Worm (Caenorhabditis elegans) whole organism, L2 larva: ENCODE measurements around the gene T23G5.3.

Experiments
- C34F6.9 ChIP-seq: fragments of 150-350 bp; optimal IDR thresholded peaks from 2 replicates; lab custom pipeline; 2014; ENCODE audit warnings: missing biosample characterization, missing genetic modification characterization
- F13H6.1 ChIP-seq: sonication (generic microtip); optimal IDR thresholded peaks from 2 replicates; lab custom pipeline; 2016; ENCODE audit warnings: missing genetic modification characterization, missing compliant biosample characterization
- R02D3.7 ChIP-seq: fragments of 150-350 bp; optimal IDR thresholded peaks from 2 replicates; lab custom pipeline; 2014; ENCODE audit warnings: missing biosample characterization, missing genetic modification characterization
- Y55F3AM.14 ChIP-seq: fragments of 200-800 bp; sonication (Bioruptor generic); optimal IDR thresholded peaks from 2 replicates; lab custom pipeline; 2018; ENCODE audit warnings: mild to moderate bottlenecking, missing genetic modification characterization, missing compliant biosample characterization
- ZK546.5 ChIP-seq: sonication (generic microtip); optimal IDR thresholded peaks from 2 replicates; lab custom pipeline; 2017; ENCODE audit warnings: missing biosample characterization, missing genetic modification characterization
- alr-1 ChIP-seq: fragments of 150-350 bp; optimal IDR thresholded peaks from 2 replicates; lab custom pipeline; 2014; ENCODE audit warnings: missing biosample characterization, missing genetic modification characterization
- aly-2 ChIP-seq: fragments of 150-350 bp; optimal IDR thresholded peaks from 2 replicates; lab custom pipeline; 2014; ENCODE audit warnings: missing biosample characterization, missing genetic modification characterization
- ama-1 ChIP-seq: fragments of 150-350 bp; optimal IDR thresholded peaks from 2 replicates; lab custom pipeline; 2018; ENCODE audit warnings: inconsistent platforms
- blmp-1 ChIP-seq: sonication (generic microtip); optimal IDR thresholded peaks from 2 replicates; lab custom pipeline; 2017; ENCODE audit warnings: missing genetic modification characterization, mild to moderate bottlenecking, missing compliant biosample characterization, antibody characterized with exemption, moderate library complexity; ENCODE audit not compliant: insufficient read depth
- ceh-16 ChIP-seq: fragments of 150-350 bp; optimal IDR thresholded peaks from 2 replicates; lab custom pipeline; 2014; ENCODE audit warnings: missing biosample characterization, missing genetic modification characterization
- ceh-82 ChIP-seq: fragments of 150-350 bp; optimal IDR thresholded peaks from 2 replicates; lab custom pipeline; 2014; ENCODE audit warnings: missing biosample characterization, missing genetic modification characterization
- crh-2 ChIP-seq: sonication (generic microtip); optimal IDR thresholded peaks from 2 replicates; lab custom pipeline; 2017; ENCODE audit warnings: missing biosample characterization, missing genetic modification characterization
- egl-27 ChIP-seq: sonication (generic microtip); optimal IDR thresholded peaks from 3 replicates; lab custom pipeline; 2017; ENCODE audit warnings: missing biosample characterization, missing genetic modification reagents, missing genetic modification characterization
- fos-1 ChIP-seq: fragments of 150-350 bp; optimal IDR thresholded peaks from 2 replicates; lab custom pipeline; 2014; ENCODE audit warnings: missing biosample characterization, missing genetic modification characterization
- gmeb-1 ChIP-seq: fragments of 150-350 bp; optimal IDR thresholded peaks from 2 replicates; lab custom pipeline; 2014; ENCODE audit warnings: missing biosample characterization, missing genetic modification characterization
- lin-11 ChIP-seq: fragments of 150-350 bp; sonication (generic microtip); optimal IDR thresholded peaks from 2 replicates; lab custom pipeline; 2014; ENCODE audit warnings: missing biosample characterization, missing genetic modification characterization, inconsistent platforms, mixed read lengths
- lin-13 ChIP-seq: fragments of 150-350 bp; optimal IDR thresholded peaks from 2 replicates; lab custom pipeline; 2014; ENCODE audit warnings: missing biosample characterization, missing genetic modification reagents, missing genetic modification characterization
- lin-39 ChIP-seq: fragments of 150-350 bp; optimal IDR thresholded peaks from 2 replicates; lab custom pipeline; 2014; ENCODE audit warnings: missing biosample characterization, missing genetic modification reagents, missing genetic modification characterization
- lsy-2 ChIP-seq, 2 experiments: fragments of 150-350 bp in 1 of 2; sonication (generic microtip) in 1 of 2; optimal IDR thresholded peaks; 2 replicates each; lab custom pipeline; 2014 to 2017; ENCODE audit warnings: missing biosample characterization in 2 of 2, missing genetic modification characterization in 2 of 2
- mab-5 ChIP-seq: fragments of 150-350 bp; optimal IDR thresholded peaks from 2 replicates; lab custom pipeline; 2014; ENCODE audit warnings: missing biosample characterization, missing genetic modification characterization
- mbf-1 ChIP-seq: sonication (generic microtip); optimal IDR thresholded peaks from 2 replicates; lab custom pipeline; 2017; ENCODE audit warnings: missing biosample characterization, missing genetic modification characterization
- mdl-1 ChIP-seq, 2 experiments: fragments of 150-350 bp in 1 of 2; sonication (generic microtip) in 1 of 2; optimal IDR thresholded peaks; 2 replicates each; lab custom pipeline; 2017; ENCODE audit warnings: missing biosample characterization in 2 of 2, missing genetic modification characterization in 2 of 2
- nhr-10 ChIP-seq: sonication (generic microtip); optimal IDR thresholded peaks from 2 replicates; lab custom pipeline; 2017; ENCODE audit warnings: missing biosample characterization, missing genetic modification characterization
- nhr-12 ChIP-seq: fragments of 150-350 bp; optimal IDR thresholded peaks from 2 replicates; lab custom pipeline; 2014; ENCODE audit warnings: missing biosample characterization, missing genetic modification characterization
- nhr-129 ChIP-seq: fragments of 150-350 bp; optimal IDR thresholded peaks from 2 replicates; lab custom pipeline; 2014; ENCODE audit warnings: missing biosample characterization, missing genetic modification characterization
- nhr-23 ChIP-seq: fragments of 150-350 bp; optimal IDR thresholded peaks from 2 replicates; lab custom pipeline; 2014; ENCODE audit warnings: missing biosample characterization, missing genetic modification reagents, missing genetic modification characterization
- nhr-6 ChIP-seq: fragments of 150-350 bp; optimal IDR thresholded peaks from 2 replicates; lab custom pipeline; 2014; ENCODE audit warnings: missing biosample characterization, missing genetic modification characterization
- peb-1 ChIP-seq: fragments of 150-350 bp; optimal IDR thresholded peaks from 2 replicates; lab custom pipeline; 2014; ENCODE audit warnings: missing biosample characterization, missing genetic modification characterization
- sem-4 ChIP-seq: fragments of 150-350 bp; optimal IDR thresholded peaks from 2 replicates; lab custom pipeline; 2014; ENCODE audit warnings: missing biosample characterization, missing genetic modification reagents, missing genetic modification characterization
- skn-1 ChIP-seq: sonication (generic microtip); optimal IDR thresholded peaks from 2 replicates; lab custom pipeline; 2017; ENCODE audit warnings: missing biosample characterization, missing genetic modification characterization
- sma-3 ChIP-seq: sonication (generic microtip); optimal IDR thresholded peaks from 2 replicates; lab custom pipeline; 2016; ENCODE audit warnings: missing genetic modification reagents, missing genetic modification characterization, missing compliant biosample characterization
- sma-9 ChIP-seq, 2 experiments: fragments of 150-350 bp in 1 of 2; sonication (generic microtip) in 1 of 2; optimal IDR thresholded peaks; 2 replicates each; lab custom pipeline; 2014 to 2016; ENCODE audit warnings: missing genetic modification characterization in 2 of 2, mild to moderate bottlenecking in 1 of 2, missing biosample characterization in 1 of 2, missing compliant biosample characterization in 1 of 2, missing genetic modification reagents in 1 of 2, moderate library complexity in 1 of 2
- unc-39 ChIP-seq: fragments of 150-350 bp; optimal IDR thresholded peaks from 2 replicates; lab custom pipeline; 2014; ENCODE audit warnings: missing biosample characterization, missing genetic modification characterization
- unc-55 ChIP-seq: fragments of 150-350 bp; sonication (generic microtip); optimal IDR thresholded peaks from 3 replicates; lab custom pipeline; 2014; ENCODE audit warnings: missing biosample characterization, missing genetic modification reagents, missing genetic modification characterization
- unc-62 ChIP-seq: fragments of 150-350 bp; optimal IDR thresholded peaks from 2 replicates; lab custom pipeline; 2014; ENCODE audit warnings: missing biosample characterization, missing genetic modification reagents, missing genetic modification characterization
- ztf-1 ChIP-seq: fragments of 200-800 bp; sonication (Bioruptor generic); conservative IDR thresholded peaks from 2 replicates; pipeline ENCODE4 v1.3.6; 2022; ENCODE audit warnings: missing genetic modification characterization, missing compliant biosample characterization
- ztf-11 ChIP-seq: sonication (generic microtip); optimal IDR thresholded peaks from 2 replicates; lab custom pipeline; 2017; ENCODE audit warnings: missing biosample characterization, missing genetic modification characterization
- ztf-4 ChIP-seq: fragments of 150-350 bp; optimal IDR thresholded peaks from 2 replicates; lab custom pipeline; 2014; ENCODE audit warnings: missing biosample characterization, missing genetic modification characterization

Gene T23G5.3

DNA sequence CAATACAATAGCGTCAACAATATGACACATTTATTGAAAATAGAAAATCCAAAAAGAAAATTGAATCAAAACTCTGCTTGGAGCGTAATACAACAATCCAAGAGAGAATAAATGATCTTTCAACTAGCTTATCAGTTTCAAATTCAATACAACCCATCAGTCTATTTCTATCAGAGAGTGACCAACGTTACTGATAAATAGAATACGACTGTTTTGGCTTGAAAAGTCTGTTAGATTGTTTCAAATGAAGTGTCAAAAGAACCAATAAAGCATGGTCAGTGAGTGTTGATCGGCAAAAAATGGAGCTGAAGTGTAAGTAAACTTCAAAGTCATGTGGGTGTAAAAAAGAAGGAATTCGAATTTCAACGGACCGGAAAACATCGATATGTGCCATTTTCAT lies 6.6 kb upstream of the T23G5.3 start:
- TF ChIP-seq alr-1 (tag; lab: Kevin White, UChicago): no peak
- peak; percentile 15 for TF ChIP-seq fos-1 (tag; lab: Kevin White, UChicago)
- peak; percentile 9 for TF ChIP-seq crh-2 (tag; lab: Kevin White, UChicago)
- no peak for TF ChIP-seq ceh-82 (tag; lab: Kevin White, UChicago)
- no peak for TF ChIP-seq blmp-1 (tag; lab: Kevin White, UChicago)

DNA sequence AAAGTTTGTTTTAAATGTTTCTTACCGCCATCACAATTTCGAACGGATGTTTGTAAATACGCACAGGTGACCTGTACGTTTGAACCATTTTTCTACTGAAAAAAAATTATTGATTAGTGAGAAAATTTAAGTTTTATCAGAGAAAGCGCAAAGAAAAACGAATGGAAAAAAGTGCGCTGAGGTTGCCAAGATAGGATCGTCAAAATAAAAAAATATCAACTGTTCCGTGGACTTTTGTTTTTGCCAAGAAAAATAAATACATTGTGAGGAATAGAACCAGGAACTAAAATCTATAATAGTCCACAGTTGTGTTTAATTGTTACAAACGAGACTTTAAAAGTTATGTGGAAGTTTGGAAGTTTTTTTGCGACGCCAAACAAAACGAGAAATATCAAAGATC lies 5.2 kb upstream of the T23G5.3 start, which contains the start of gene T23G5.2:
T23G5.2 (minus strand) TSS at position 101 of the 400 bp plus-strand sequence.
- TF ChIP-seq ztf-4 (tag; lab: Kevin White, UChicago): no peak
- TF ChIP-seq alr-1 (tag; lab: Kevin White, UChicago): no peak
- TF ChIP-seq lsy-2 (tag; optimal IDR thresholded peaks at IDR 0.05; lab: Kevin White, UChicago): no peak
- TF ChIP-seq aly-2 (tag; lab: Kevin White, UChicago): no peak
- no peak for TF ChIP-seq nhr-12 (tag; lab: Kevin White, UChicago)
- no peak for TF ChIP-seq ztf-1 (GFP tag; lab: Robert Waterston, UW)
- no peak for TF ChIP-seq fos-1 (tag; lab: Kevin White, UChicago)

DNA sequence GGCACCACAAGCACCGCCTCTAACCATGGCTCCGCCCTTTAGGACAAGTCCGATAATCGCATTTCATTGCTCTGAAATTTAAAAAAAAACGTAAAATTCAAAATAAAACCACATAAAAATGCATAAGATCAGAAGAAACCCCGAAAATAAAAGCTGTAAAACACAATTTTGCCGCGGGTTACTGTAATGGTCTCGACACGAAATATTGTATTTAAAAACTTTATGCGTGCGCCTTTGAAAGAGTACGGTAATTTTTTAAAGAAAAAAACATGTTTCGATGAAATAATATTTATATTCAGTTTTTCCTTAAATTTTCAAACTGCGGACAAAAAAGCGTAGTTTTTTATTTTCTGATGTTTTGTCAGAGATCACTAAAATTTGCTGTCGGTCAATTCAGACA lies 2.4 kb downstream of the T23G5.3 start, which contains the start of gene rnr-1:
rnr-1 (minus strand) TSS at position 77 of the 400 bp plus-strand sequence.
- TF ChIP-seq unc-39 (tag; lab: Kevin White, UChicago) (no peak), ztf-4 (tag; lab: Kevin White, UChicago) (no peak), nhr-12 (tag; lab: Kevin White, UChicago) (no peak), skn-1 (tag; lab: Kevin White, UChicago) (no peak), mbf-1 (tag; lab: Kevin White, UChicago) (no peak), nhr-6 (tag; lab: Kevin White, UChicago) (no peak), sma-9 (GFP tag; optimal IDR thresholded peaks at IDR 0.05; lab: Kevin White, UChicago) (no peak), sma-9 (tag; optimal IDR thresholded peaks at IDR 0.05; lab: Kevin White, UChicago) (no peak), ceh-82 (tag; lab: Kevin White, UChicago) (no peak), lin-11 (tag; lab: Kevin White, UChicago) (no peak), alr-1 (tag; lab: Kevin White, UChicago) (no peak), F13H6.1 (tag; lab: Kevin White, UChicago) (no peak), ztf-11 (tag; lab: Kevin White, UChicago) (no peak), nhr-129 (tag; lab: Kevin White, UChicago) (no peak), unc-62 (no peak), gmeb-1 (tag; lab: Kevin White, UChicago) (no peak)
- TF ChIP-seq, all 48 proteins: peak for 0

DNA sequence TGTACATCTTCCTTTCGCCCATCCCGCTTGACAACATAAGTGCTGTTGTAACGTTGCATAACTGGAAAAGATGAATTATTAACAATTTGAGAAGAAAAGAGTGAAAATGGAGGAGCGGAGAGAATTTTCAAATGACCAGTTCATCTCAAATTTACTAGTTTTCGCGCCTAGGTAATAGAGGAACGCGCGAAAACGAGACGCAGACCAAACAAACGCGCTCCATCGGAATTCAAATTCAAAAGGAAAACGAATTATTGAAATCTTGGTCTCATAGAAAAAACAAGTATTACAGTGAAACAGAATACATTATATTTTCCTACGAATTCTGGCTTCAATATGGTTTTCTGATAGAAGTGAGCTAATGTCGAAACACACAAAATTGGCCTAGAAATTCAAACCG lies 2.9 kb downstream of the T23G5.3 start:
- TF ChIP-seq mdl-1 (tag; optimal IDR thresholded peaks at IDR 0.05; lab: Kevin White, UChicago) (no peak), ama-1 (lab: Kevin White, UChicago) (no peak), gmeb-1 (tag; lab: Kevin White, UChicago) (peak; percentile 75), egl-27 (tag; lab: Kevin White, UChicago) (no peak), unc-55 (GFP tag; lab: Kevin White, UChicago) (peak; percentile 82), R02D3.7 (tag; lab: Kevin White, UChicago) (no peak), crh-2 (tag; lab: Kevin White, UChicago) (no peak), sma-9 (GFP tag; optimal IDR thresholded peaks at IDR 0.05; lab: Kevin White, UChicago) (peak; percentile 3), sma-9 (tag; optimal IDR thresholded peaks at IDR 0.05; lab: Kevin White, UChicago) (no peak), lin-13 (peak; percentile 48), nhr-10 (no peak), sma-3 (no peak), mab-5 (tag; lab: Kevin White, UChicago) (no peak), unc-62 (no peak), C34F6.9 (tag; lab: Kevin White, UChicago) (peak; percentile 61), ztf-4 (tag; lab: Kevin White, UChicago) (no peak), lin-11 (tag; lab: Kevin White, UChicago) (no peak), nhr-129 (tag; lab: Kevin White, UChicago) (peak; percentile 65), unc-39 (tag; lab: Kevin White, UChicago) (no peak), nhr-23 (tag; lab: Kevin White, UChicago) (no peak), nhr-12 (tag; lab: Kevin White, UChicago) (no peak), lsy-2 (tag; optimal IDR thresholded peaks at IDR 0.05; lab: Kevin White, UChicago) (peak in 1 of 2 experiments; percentile 71)

- no peak for TF ChIP-seq ZK546.5 (tag; lab: Kevin White, UChicago)
- TF ChIP-seq Y55F3AM.14 (GFP tag; lab: Kevin White, UChicago): no peak
- no peak for TF ChIP-seq nhr-23 (tag; lab: Kevin White, UChicago)
- no peak for TF ChIP-seq ceh-16 (tag; lab: Kevin White, UChicago)
- no peak for TF ChIP-seq peb-1
- TF ChIP-seq alr-1 (tag; lab: Kevin White, UChicago): no peak
- TF ChIP-seq ztf-1 (GFP tag; lab: Robert Waterston, UW): no peak
- TF ChIP-seq lin-39 (tag; lab: Kevin White, UChicago): no peak
- no peak for TF ChIP-seq sem-4 (tag; lab: Kevin White, UChicago)
Observed at ce11 chrIII:9224986-9225385, 6.1 kb downstream of the T23G5.3 start.
